Fruit fly (Drosophila melanogaster) S2 (cell line): ENCODE measurements around the gene Aps.

ENCODE experiments used
- CG8478 ChIP-seq: fragments of >200 bp; optimal IDR thresholded peaks from 2 replicates; lab custom pipeline; 2018
- CTCF ChIP-seq, 2 experiments: fragments of >200 bp; optimal IDR thresholded peaks; 2 replicates each; lab custom pipeline; 2018

DNA sequence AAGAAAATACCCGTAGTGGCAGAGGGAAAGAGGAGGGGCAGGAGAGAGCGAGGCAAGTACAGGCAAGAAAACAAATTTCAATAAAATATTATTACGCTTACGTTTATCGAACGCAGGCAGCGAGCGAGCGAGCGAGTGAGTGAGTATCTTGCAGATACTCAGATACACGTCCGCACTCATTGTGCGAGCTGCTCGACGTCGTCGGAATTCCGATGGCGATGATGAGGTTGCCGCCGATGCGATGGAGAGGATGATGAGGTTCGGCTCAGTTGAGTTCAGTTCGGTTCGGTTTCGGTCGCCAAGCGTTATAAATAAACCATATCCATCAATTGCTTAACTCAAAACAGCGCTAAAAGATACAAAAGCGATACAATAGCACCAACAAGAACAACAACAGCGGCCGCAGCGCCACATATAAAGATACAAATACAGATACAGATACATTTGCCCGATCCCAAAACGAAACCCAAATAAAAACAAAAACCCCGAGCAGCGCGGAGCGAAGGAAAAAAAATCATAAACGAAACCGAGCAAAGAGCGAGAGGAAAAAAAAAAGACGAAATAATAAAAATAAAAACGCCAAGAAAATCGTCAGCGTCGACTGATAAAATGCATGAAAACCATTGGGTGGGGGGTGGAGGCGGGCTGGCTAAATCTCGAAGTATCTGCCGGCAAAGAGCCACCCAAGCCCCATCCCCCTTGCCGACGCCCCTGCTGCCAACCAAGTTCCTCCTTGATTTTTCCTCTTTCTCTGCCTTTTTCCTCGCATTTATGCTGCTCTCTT lies 46.4 kb downstream of the Aps start:
- TF ChIP-seq CG8478 = no peak
- TF ChIP-seq CTCF (optimal IDR thresholded peaks at IDR 0.05; lab: Kevin White, UChicago) = no peak
